Worm (Caenorhabditis elegans): ENCODE measurements around the gene idpp-5.

The idpp-5 gene

DNA sequence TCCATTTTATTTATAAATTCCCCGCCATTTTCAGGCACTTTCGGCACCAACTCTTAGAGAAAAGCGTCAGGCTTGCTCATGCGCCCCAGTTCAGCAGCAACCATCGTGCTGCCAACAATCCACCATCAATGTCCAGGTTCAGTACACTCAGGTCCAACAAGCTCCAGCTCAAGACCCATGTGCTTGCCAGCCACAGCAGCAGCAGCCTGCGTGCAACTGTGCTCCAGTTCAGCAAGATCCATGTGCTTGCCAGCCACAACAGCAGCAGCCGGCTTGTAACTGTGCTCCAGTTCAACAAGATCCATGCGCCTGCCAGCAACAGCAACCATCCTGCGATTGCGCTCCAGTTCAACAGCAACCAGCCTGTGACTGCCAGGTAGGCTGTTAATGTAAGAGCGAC is 5.7 kb upstream of the idpp-5 start:
- TF ChIP-seq drap-1 (GFP tag; optimal IDR thresholded peaks at IDR 0.05) (no peak), ham-2 (GFP tag; optimal IDR thresholded peaks at IDR 0.05) (no peak), pha-4 (tag; optimal IDR thresholded peaks at IDR 0.05) (no peak), nhr-237 (tag; optimal IDR thresholded peaks at IDR 0.05) (no peak), unc-39 (tag; optimal IDR thresholded peaks at IDR 0.05) (no peak), ceh-43 (GFP tag; optimal IDR thresholded peaks at IDR 0.05) (no peak), ztf-11 (tag; optimal IDR thresholded peaks at IDR 0.05) (no peak)

DNA sequence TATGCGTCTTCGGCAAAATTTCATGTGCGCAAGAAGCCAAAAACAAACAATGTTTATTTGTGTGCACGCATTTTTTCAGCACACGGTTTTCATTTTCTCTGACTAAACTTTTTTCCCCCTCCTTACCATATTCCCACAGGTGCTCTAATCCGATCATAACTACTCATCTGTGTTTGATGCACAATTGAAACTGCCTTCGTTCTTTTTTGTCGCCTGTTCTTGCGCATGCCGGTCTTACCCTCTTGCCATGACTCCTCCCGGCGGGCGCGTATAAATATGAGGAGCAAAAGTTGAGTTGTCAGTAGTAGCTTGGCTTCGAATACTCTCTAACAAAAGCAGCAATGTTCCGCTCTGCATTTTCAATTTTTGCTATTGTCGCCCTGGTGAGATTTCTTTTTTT is 5.3 kb upstream of the idpp-5 start, which contains the start of gene abu-10:
abu-10 (plus strand) TSS at position 301 of the 400 bp plus-strand sequence.
- TF ChIP-seq nhr-237 (tag; optimal IDR thresholded peaks at IDR 0.05) (no peak), drap-1 (GFP tag; optimal IDR thresholded peaks at IDR 0.05) (no peak), lin-32 (GFP tag; optimal IDR thresholded peaks at IDR 0.05) (no peak), zip-8 (tag; optimal IDR thresholded peaks at IDR 0.05) (no peak), mep-1 (tag; optimal IDR thresholded peaks at IDR 0.05) (no peak), blmp-1 (tag; optimal IDR thresholded peaks at IDR 0.05) (no peak), bed-3 (GFP tag; optimal IDR thresholded peaks at IDR 0.05) (no peak), sptf-1 (tag; optimal IDR thresholded peaks at IDR 0.05) (no peak), elt-3 (tag; optimal IDR thresholded peaks at IDR 0.05) (no peak), lin-13 (tag; optimal IDR thresholded peaks at IDR 0.05) (no peak), hlh-1 (tag; optimal IDR thresholded peaks at IDR 0.05) (no peak), tbx-8 (GFP tag; optimal IDR thresholded peaks at IDR 0.05) (no peak)

DNA sequence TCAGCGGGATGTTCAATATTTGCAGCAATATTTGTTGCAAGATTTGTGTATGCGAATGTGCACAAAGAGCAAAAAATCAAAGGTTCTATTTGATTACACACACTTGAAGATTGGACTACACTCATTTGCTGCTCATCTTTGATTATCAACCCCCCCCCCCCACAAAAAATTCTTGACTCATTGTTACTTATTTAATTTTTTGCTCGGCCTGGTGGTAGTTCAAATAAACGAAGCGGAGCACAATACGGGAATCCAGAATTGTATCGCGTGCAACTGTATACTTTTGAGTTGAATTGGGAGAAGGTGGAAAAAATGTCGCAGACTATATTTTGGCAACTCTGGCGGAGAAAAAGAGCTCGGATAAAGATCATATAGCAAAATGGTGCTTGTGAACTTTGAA is 3.0 kb upstream of the idpp-5 start, which contains the start of gene F35A5.5:
F35A5.5 (minus strand) TSS at position 101 of the 400 bp plus-strand sequence.
- TF ChIP-seq ceh-43 (GFP tag; optimal IDR thresholded peaks at IDR 0.05) (no peak), blmp-1 (tag; optimal IDR thresholded peaks at IDR 0.05) (no peak), tbx-8 (GFP tag; optimal IDR thresholded peaks at IDR 0.05) (no peak), cnd-1 (tag; optimal IDR thresholded peaks at IDR 0.05) (no peak), unc-120 (tag; optimal IDR thresholded peaks at IDR 0.05; ENCODE audit: poor library complexity, severe bottlenecking) (no peak), nhr-237 (tag; optimal IDR thresholded peaks at IDR 0.05) (no peak), nhr-2 (tag; optimal IDR thresholded peaks at IDR 0.05) (no peak), bed-3 (GFP tag; optimal IDR thresholded peaks at IDR 0.05) (no peak), zip-8 (tag; optimal IDR thresholded peaks at IDR 0.05) (no peak), snpc-4 (tag; optimal IDR thresholded peaks at IDR 0.05) (no peak), ceh-39 (tag; optimal IDR thresholded peaks at IDR 0.05) (no peak)

DNA sequence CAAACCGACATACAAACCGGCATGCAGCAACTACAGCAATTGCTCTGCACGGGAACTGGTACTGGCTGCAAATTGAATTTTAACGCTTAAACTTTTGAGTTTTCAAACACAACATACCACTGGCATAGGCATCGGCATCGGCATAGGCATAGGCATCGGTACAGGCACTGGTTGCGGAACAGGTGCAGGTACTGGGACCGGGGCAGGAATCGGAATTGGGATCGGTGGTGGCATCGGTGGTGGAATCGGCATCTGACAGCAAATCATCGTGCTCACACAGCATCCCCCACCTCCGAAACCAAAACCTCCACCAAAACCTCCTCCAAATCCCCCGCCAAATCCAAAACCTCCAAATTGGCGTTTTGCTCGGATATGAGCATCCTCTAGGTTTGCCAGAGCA is 1.5 kb upstream of the idpp-5 start:
- no peak for TF ChIP-seq ceh-83 (GFP tag; optimal IDR thresholded peaks at IDR 0.05)
- no peak for TF ChIP-seq ces-1 (GFP tag; optimal IDR thresholded peaks at IDR 0.05)
- no peak for TF ChIP-seq sptf-1 (tag; optimal IDR thresholded peaks at IDR 0.05)
- no peak for TF ChIP-seq tbx-8 (GFP tag; optimal IDR thresholded peaks at IDR 0.05)
- TF ChIP-seq nhr-2 (tag; optimal IDR thresholded peaks at IDR 0.05), result no peak
- no peak for TF ChIP-seq M03D4.4 (tag; optimal IDR thresholded peaks at IDR 0.05)
- TF ChIP-seq hlh-1 (tag; optimal IDR thresholded peaks at IDR 0.05), result no peak
- no peak for TF ChIP-seq nhr-28 (tag; optimal IDR thresholded peaks at IDR 0.05)
- TF ChIP-seq unc-62 (GFP tag; optimal IDR thresholded peaks at IDR 0.05), result no peak

DNA sequence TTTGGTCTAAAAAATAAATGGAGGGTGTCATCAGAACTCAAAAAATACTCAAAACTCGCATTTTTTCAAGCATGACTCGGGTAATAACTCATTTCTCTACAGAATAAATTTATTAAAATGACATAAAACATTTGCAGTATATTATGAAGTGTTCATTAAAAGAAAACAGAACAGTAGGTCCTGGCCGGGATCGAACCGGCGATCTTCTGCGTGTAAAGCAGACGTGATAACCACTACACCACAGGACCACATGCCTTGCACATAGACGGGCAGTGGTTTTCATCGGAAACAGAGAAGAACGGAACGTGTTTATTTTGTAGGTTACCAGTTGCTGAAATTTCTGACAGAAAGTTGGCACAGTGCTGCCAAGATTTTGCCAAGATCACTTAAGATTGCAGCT is 774 bp upstream of the idpp-5 start:
- TF ChIP-seq nhr-28 (tag; optimal IDR thresholded peaks at IDR 0.05), result no peak
- no peak for TF ChIP-seq M03D4.4 (tag; optimal IDR thresholded peaks at IDR 0.05)
- no peak for TF ChIP-seq mls-2 (tag; optimal IDR thresholded peaks at IDR 0.05)
- no peak for TF ChIP-seq ztf-11 (tag; optimal IDR thresholded peaks at IDR 0.05)
- TF ChIP-seq lin-32 (GFP tag; optimal IDR thresholded peaks at IDR 0.05), result no peak
- TF ChIP-seq ceh-43 (GFP tag; optimal IDR thresholded peaks at IDR 0.05), result no peak
- no peak for TF ChIP-seq unc-39 (tag; optimal IDR thresholded peaks at IDR 0.05)
- TF ChIP-seq sptf-1 (tag; optimal IDR thresholded peaks at IDR 0.05), result no peak
- TF ChIP-seq flh-1 (GFP tag; optimal IDR thresholded peaks at IDR 0.05), result no peak
- no peak for TF ChIP-seq nhr-76 (tag; optimal IDR thresholded peaks at IDR 0.05)
- TF ChIP-seq drap-1 (GFP tag; optimal IDR thresholded peaks at IDR 0.05), result no peak
- TF ChIP-seq nhr-2 (tag; optimal IDR thresholded peaks at IDR 0.05), result no peak
- no peak for TF ChIP-seq elt-3 (tag; optimal IDR thresholded peaks at IDR 0.05)
- no peak for TF ChIP-seq tbx-8 (GFP tag; optimal IDR thresholded peaks at IDR 0.05)
- TF ChIP-seq unc-120 (tag; optimal IDR thresholded peaks at IDR 0.05; ENCODE audit: poor library complexity, severe bottlenecking), result no peak
- no peak for TF ChIP-seq lin-13 (tag; optimal IDR thresholded peaks at IDR 0.05)
- no peak for TF ChIP-seq pha-4 (tag; optimal IDR thresholded peaks at IDR 0.05)
- TF ChIP-seq ces-1 (GFP tag; optimal IDR thresholded peaks at IDR 0.05), result no peak

Data from whole organism, mixed stage, embryonic.